Fruit fly (Drosophila melanogaster) whole organism, embryonic: ENCODE data around the gene Snx27.

ENCODE experiments used
- ATbp ChIP-seq: fragments of 200-800 bp; sonication (Bioruptor generic); optimal IDR thresholded peaks from 2 replicates; lab custom pipeline; 2017; ENCODE audit warnings: missing biosample characterization, mild to moderate bottlenecking, missing genetic modification characterization, missing genetic modification reagents
- Atf3 ChIP-seq: fragments of 200-800 bp; sonication (Bioruptor generic); optimal IDR thresholded peaks from 3 replicates; lab custom pipeline; 2016; ENCODE audit warnings: missing biosample characterization, missing genetic modification characterization
- BEAF-32 ChIP-seq: fragments of 200-800 bp; sonication (Bioruptor generic); optimal IDR thresholded peaks from 3 replicates; lab custom pipeline; 2017; ENCODE audit warnings: missing biosample characterization, missing genetic modification characterization, mild to moderate bottlenecking, moderate library complexity, missing genetic modification reagents
- CG10431 ChIP-seq: fragments of 200-800 bp; sonication (Bioruptor generic); optimal IDR thresholded peaks from 3 replicates; lab custom pipeline; 2018; ENCODE audit warnings: missing biosample characterization, mild to moderate bottlenecking, missing genetic modification characterization
- CG11093 ChIP-seq: fragments of 200-800 bp; sonication (Bioruptor generic); IDR thresholded peaks from 3 replicates; pipeline ENCODE4 v1.3.6; 2022; ENCODE audit warnings: missing biosample characterization, missing genetic modification characterization
- CG11560 ChIP-seq: fragments of 200-800 bp; sonication (Bioruptor generic); IDR thresholded peaks from 3 replicates; pipeline ENCODE4 v1.3.6; 2022; ENCODE audit warnings: missing biosample characterization, missing genetic modification characterization
- CG12219 ChIP-seq: fragments of 200-800 bp; sonication (Bioruptor generic); optimal IDR thresholded peaks from 3 replicates; lab custom pipeline; 2018; ENCODE audit warnings: missing biosample characterization, mild to moderate bottlenecking, missing genetic modification characterization
- CG13424 ChIP-seq: fragments of 200-800 bp; sonication (Bioruptor generic); optimal IDR thresholded peaks from 2 replicates; lab custom pipeline; 2019; ENCODE audit warnings: missing biosample characterization, mild to moderate bottlenecking, missing genetic modification characterization, moderate library complexity
- CG13894 ChIP-seq: fragments of 200-800 bp; sonication (Bioruptor generic); optimal IDR thresholded peaks from 3 replicates; lab custom pipeline; 2018; ENCODE audit warnings: missing biosample characterization, mild to moderate bottlenecking, missing genetic modification characterization, moderate library complexity
- CG15479 ChIP-seq: fragments of 200-800 bp; sonication (Bioruptor generic); optimal IDR thresholded peaks from 3 replicates; lab custom pipeline; 2019; ENCODE audit warnings: missing biosample characterization, mild to moderate bottlenecking, missing genetic modification characterization, moderate library complexity
- CG15696 ChIP-seq: fragments of 200-800 bp; sonication (Bioruptor generic); optimal IDR thresholded peaks from 2 replicates; lab custom pipeline; 2019; ENCODE audit warnings: missing biosample characterization, mild to moderate bottlenecking, missing genetic modification characterization, moderate library complexity
- CG1602 ChIP-seq: fragments of 200-800 bp; sonication (Bioruptor generic); optimal IDR thresholded peaks from 3 replicates; lab custom pipeline; 2016; ENCODE audit warnings: missing biosample characterization, missing genetic modification characterization
- CG16863 ChIP-seq: fragments of 200-800 bp; sonication (Bioruptor generic); optimal IDR thresholded peaks from 3 replicates; lab custom pipeline; 2016; ENCODE audit warnings: missing biosample characterization, missing genetic modification characterization
- CG17186 ChIP-seq: fragments of 200-800 bp; sonication (Bioruptor generic); optimal IDR thresholded peaks from 3 replicates; lab custom pipeline; 2017; ENCODE audit warnings: missing biosample characterization, missing genetic modification reagents, missing genetic modification characterization
- CG18599 ChIP-seq: fragments of 200-800 bp; sonication (Bioruptor generic); optimal IDR thresholded peaks from 3 replicates; lab custom pipeline; 2017; ENCODE audit warnings: missing biosample characterization, missing genetic modification characterization, mild to moderate bottlenecking, moderate library complexity, missing genetic modification reagents
- CG18764 ChIP-seq: fragments of 200-800 bp; sonication (Bioruptor generic); optimal IDR thresholded peaks from 3 replicates; lab custom pipeline; 2016; ENCODE audit warnings: missing biosample characterization, missing genetic modification characterization
- CG2129 ChIP-seq: fragments of 200-800 bp; sonication (Bioruptor generic); IDR thresholded peaks from 2 replicates; pipeline ENCODE4 v1.3.6; 2022; ENCODE audit warnings: missing biosample characterization, missing genetic modification characterization; ENCODE audit not compliant: partially characterized antibody
- CG30403 ChIP-seq: fragments of 200-800 bp; sonication (Bioruptor generic); optimal IDR thresholded peaks from 3 replicates; lab custom pipeline; 2016; ENCODE audit warnings: missing biosample characterization, missing genetic modification characterization
- CG4360 ChIP-seq: fragments of 200-800 bp; sonication (Bioruptor generic); IDR thresholded peaks from 2 replicates; pipeline ENCODE4 v1.3.6; 2022; ENCODE audit warnings: missing biosample characterization, missing genetic modification characterization
- CG5245 ChIP-seq: fragments of 200-800 bp; sonication (Bioruptor generic); optimal IDR thresholded peaks from 3 replicates; lab custom pipeline; 2016; ENCODE audit warnings: missing biosample characterization, missing genetic modification characterization
- CG6272 ChIP-seq: fragments of 200-800 bp; sonication (Bioruptor generic); IDR thresholded peaks from 2 replicates; pipeline ENCODE4 v1.3.6; 2022; ENCODE audit warnings: missing biosample characterization, missing genetic modification characterization
- CG6854 ChIP-seq: fragments of 200-800 bp; sonication (Bioruptor generic); optimal IDR thresholded peaks from 3 replicates; lab custom pipeline; 2017; ENCODE audit warnings: missing biosample characterization, mild to moderate bottlenecking, missing genetic modification characterization
- CG7745 ChIP-seq: fragments of 200-800 bp; sonication (Bioruptor generic); optimal IDR thresholded peaks from 2 replicates; lab custom pipeline; 2018; ENCODE audit warnings: missing biosample characterization, mild to moderate bottlenecking, missing genetic modification characterization, moderate library complexity
- CG7987 ChIP-seq: fragments of 200-800 bp; sonication (Bioruptor generic); optimal IDR thresholded peaks from 2 replicates; lab custom pipeline; 2018; ENCODE audit warnings: missing biosample characterization, mild to moderate bottlenecking, missing genetic modification characterization, moderate library complexity
- Camta ChIP-seq: fragments of 200-800 bp; sonication (Bioruptor generic); optimal IDR thresholded peaks from 2 replicates; lab custom pipeline; 2016; ENCODE audit warnings: missing biosample characterization, missing genetic modification characterization
- Dad ChIP-seq: fragments of 200-800 bp; sonication (Bioruptor generic); optimal IDR thresholded peaks from 3 replicates; lab custom pipeline; 2016; ENCODE audit warnings: missing biosample characterization, missing genetic modification characterization
- Dek ChIP-seq: fragments of 200-800 bp; sonication (Bioruptor generic); optimal IDR thresholded peaks from 3 replicates; lab custom pipeline; 2019; ENCODE audit warnings: missing biosample characterization, mild to moderate bottlenecking, missing genetic modification characterization, moderate library complexity
- ERR ChIP-seq: fragments of 200-800 bp; sonication (Bioruptor generic); optimal IDR thresholded peaks from 2 replicates; lab custom pipeline; 2016; ENCODE audit warnings: missing biosample characterization, missing genetic modification characterization
- Eip74EF ChIP-seq, 2 experiments: fragments of 200-800 bp in 1 of 2; fragments of >200 bp in 1 of 2; sonication (Bioruptor generic) in 1 of 2; optimal IDR thresholded peaks; 2 replicates each; lab custom pipeline; 2017 to 2019; ENCODE audit warnings: missing biosample characterization in 2 of 2, missing genetic modification characterization in 2 of 2, mild to moderate bottlenecking in 1 of 2, moderate library complexity in 1 of 2
- Lim3 ChIP-seq: fragments of 200-800 bp; sonication (Bioruptor generic); IDR thresholded peaks from 2 replicates; pipeline ENCODE4 v1.3.6; 2022; ENCODE audit warnings: missing biosample characterization, missing genetic modification characterization
- Trl ChIP-seq, 3 experiments: fragments of >200 bp in 2 of 3; fragments of 200-800 bp in 1 of 3; sonication (Bioruptor generic) in 1 of 3; optimal IDR thresholded peaks; 2 replicates in 1 of 3; 3 replicates in 2 of 3; lab custom pipeline; 2016 to 2017; ENCODE audit warnings: missing biosample characterization in 1 of 3, missing genetic modification characterization in 1 of 3
- az2 ChIP-seq: fragments of 200-800 bp; sonication (Bioruptor generic); optimal IDR thresholded peaks from 3 replicates; lab custom pipeline; 2016; ENCODE audit warnings: missing biosample characterization, missing genetic modification characterization
- chm ChIP-seq: fragments of 200-800 bp; sonication (Bioruptor generic); IDR thresholded peaks from 2 replicates; pipeline ENCODE4 v1.3.6; 2022; ENCODE audit warnings: missing biosample characterization, missing genetic modification characterization
- ci ChIP-seq: fragments of 200-800 bp; sonication (Bioruptor generic); IDR thresholded peaks from 3 replicates; pipeline ENCODE4 v1.3.6; 2022; ENCODE audit warnings: missing biosample characterization, missing genetic modification characterization
- dmrt11E ChIP-seq: fragments of 200-800 bp; sonication (Bioruptor generic); optimal IDR thresholded peaks from 3 replicates; lab custom pipeline; 2018; ENCODE audit warnings: missing biosample characterization, mild to moderate bottlenecking, missing genetic modification characterization, moderate library complexity
- emc ChIP-seq: fragments of 200-800 bp; sonication (Bioruptor generic); optimal IDR thresholded peaks from 2 replicates; lab custom pipeline; 2016; ENCODE audit warnings: missing biosample characterization, missing genetic modification characterization
- esg ChIP-seq: fragments of 200-800 bp; sonication (Bioruptor generic); conservative IDR thresholded peaks from 2 replicates; pipeline ENCODE4 v1.3.6; 2022; ENCODE audit warnings: missing biosample characterization, missing genetic modification characterization
- gcm2 ChIP-seq: fragments of 200-800 bp; sonication (Bioruptor generic); optimal IDR thresholded peaks from 2 replicates; lab custom pipeline; 2016; ENCODE audit warnings: missing biosample characterization, missing genetic modification characterization
- hkb ChIP-seq, 2 experiments: fragments of 200-800 bp in 1 of 2; fragments of >200 bp in 1 of 2; sonication (Bioruptor generic) in 1 of 2; IDR thresholded peaks in 1 of 2; optimal IDR thresholded peaks in 1 of 2; 2 replicates each; pipeline versions ENCODE4 v1.3.6 to Lab custom; 2017 to 2022; ENCODE audit warnings: missing biosample characterization in 1 of 2, missing genetic modification characterization in 1 of 2
- inv ChIP-seq: fragments of 200-800 bp; sonication (Bioruptor generic); IDR thresholded peaks from 2 replicates; pipeline ENCODE4 v1.3.6; 2022; ENCODE audit warnings: missing biosample characterization, missing genetic modification characterization; ENCODE audit not compliant: partially characterized antibody
- nau ChIP-seq: fragments of 200-800 bp; sonication (Bioruptor generic); optimal IDR thresholded peaks from 3 replicates; lab custom pipeline; 2017; ENCODE audit warnings: missing biosample characterization, mild to moderate bottlenecking, missing genetic modification characterization, missing genetic modification reagents
- nmo ChIP-seq: fragments of 200-800 bp; sonication (Bioruptor generic); optimal IDR thresholded peaks from 2 replicates; lab custom pipeline; 2018; ENCODE audit warnings: missing biosample characterization, mild to moderate bottlenecking, missing genetic modification characterization, moderate library complexity
- pnt ChIP-seq: fragments of 200-800 bp; sonication (Bioruptor generic); optimal IDR thresholded peaks from 3 replicates; lab custom pipeline; 2016; ENCODE audit warnings: missing biosample characterization, missing genetic modification characterization
- repo ChIP-seq: fragments of 200-800 bp; sonication (Bioruptor generic); optimal IDR thresholded peaks from 2 replicates; lab custom pipeline; 2016; ENCODE audit warnings: missing biosample characterization, missing genetic modification characterization
- salm ChIP-seq: fragments of 200-800 bp; sonication (Bioruptor generic); optimal IDR thresholded peaks from 2 replicates; lab custom pipeline; 2018; ENCODE audit warnings: missing biosample characterization, mild to moderate bottlenecking, missing genetic modification characterization
- sqz ChIP-seq: fragments of 200-800 bp; sonication (Bioruptor generic); optimal IDR thresholded peaks from 3 replicates; lab custom pipeline; 2018; ENCODE audit warnings: missing biosample characterization, mild to moderate bottlenecking, missing genetic modification characterization
- wdn ChIP-seq: fragments of 200-800 bp; sonication (Bioruptor generic); IDR thresholded peaks from 2 replicates; pipeline ENCODE4 v1.3.6; 2022; ENCODE audit warnings: missing biosample characterization, missing genetic modification characterization

Gene Snx27

DNA sequence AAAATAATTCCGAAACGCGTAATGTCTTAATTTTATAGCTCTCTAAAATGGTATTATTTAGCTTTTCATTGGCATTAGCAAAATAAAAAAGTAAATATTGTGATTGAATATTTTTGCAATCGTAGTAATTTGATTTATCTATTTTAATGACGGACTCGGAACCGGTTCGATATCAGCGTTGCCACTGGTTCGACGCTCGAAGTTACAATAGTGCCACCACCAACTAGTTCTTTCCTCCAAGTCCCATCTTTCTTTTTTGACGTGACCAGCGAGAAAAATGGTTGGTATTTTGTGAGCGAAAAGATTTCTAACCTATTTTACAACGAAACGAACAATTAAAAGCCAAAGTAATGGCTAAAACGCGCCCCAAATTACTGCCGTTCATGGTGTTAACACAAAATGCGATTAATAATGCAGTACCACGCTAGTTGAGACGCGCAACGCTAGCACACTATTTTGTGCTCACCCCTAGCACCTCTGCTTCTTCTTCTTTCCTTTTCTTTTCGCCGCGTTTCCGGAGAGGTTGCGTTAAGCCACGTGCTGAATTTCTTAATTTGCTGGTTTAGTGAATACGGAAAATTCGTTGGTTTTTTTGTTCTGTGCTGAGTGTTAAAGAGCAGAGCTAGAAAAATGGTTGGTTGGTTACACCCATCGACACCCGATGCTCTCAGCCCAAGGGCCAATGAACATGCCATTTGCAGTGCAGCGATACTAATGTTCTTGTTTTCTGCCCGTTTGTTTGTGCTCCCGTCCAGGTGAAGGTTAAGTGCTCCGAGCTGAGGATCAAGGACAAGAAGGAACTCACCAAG, 65.4 kb downstream of the Snx27 start, which contains the start of gene RpL35 (continued):
- TF ChIP-seq Trl (optimal IDR thresholded peaks at IDR 0.05; lab: Kevin White, UChicago) = no peak
- peak; percentile 32 for TF ChIP-seq Trl (GFP tag; optimal IDR thresholded peaks at IDR 0.05; lab: Kevin White, UChicago)
- peak; percentile 33 for TF ChIP-seq salm (tag; lab: Kevin White, UChicago)
- TF ChIP-seq Dad (GFP tag; lab: Kevin White, UChicago) = peak; percentile 33
- peak; percentile 7 for TF ChIP-seq CG15696
- TF ChIP-seq nau = peak; percentile 52
- no peak for TF ChIP-seq CG5245
- TF ChIP-seq Camta (GFP tag; lab: Kevin White, UChicago) = peak; percentile 49
- peak; percentile 31 for TF ChIP-seq CG18599 (GFP tag; lab: Kevin White, UChicago)
- TF ChIP-seq gcm2 (GFP tag; lab: Kevin White, UChicago) = peak; percentile 26
- no peak for TF ChIP-seq CG15479 (GFP tag; lab: Kevin White, UChicago)
- peak; percentile 80 for TF ChIP-seq CG17186 (GFP tag; lab: Kevin White, UChicago)
- peak; percentile 46; the same call in 1 of the 2 replicates for TF ChIP-seq inv (GFP tag; lab: Robert Waterston, UW)
- TF ChIP-seq ci (GFP tag; lab: Robert Waterston, UW) = 0 out of 3 replicates have a peak, but pooled peaks have one; percentile 50
- TF ChIP-seq CG18764 (GFP tag; lab: Kevin White, UChicago) = no peak
- no peak for TF ChIP-seq repo (GFP tag; lab: Kevin White, UChicago)
- TF ChIP-seq BEAF-32 = peak; percentile 67
- 0 out of 2 replicates have a peak, but pooled peaks have one; percentile 19 for TF ChIP-seq wdn (GFP tag; lab: Robert Waterston, UW)
- TF ChIP-seq ERR (GFP tag; lab: Kevin White, UChicago) = peak; percentile 4
- TF ChIP-seq CG10431 (GFP tag; lab: Kevin White, UChicago) = peak; percentile 43
- no peak for TF ChIP-seq pnt (GFP tag; lab: Kevin White, UChicago)
- no peak for TF ChIP-seq CG11093 (GFP tag; lab: Robert Waterston, UW)
- peak; percentile 51 for TF ChIP-seq CG7987 (GFP tag; lab: Kevin White, UChicago)
- peak; percentile 45 for TF ChIP-seq nmo (GFP tag; lab: Kevin White, UChicago)
- peak; percentile 36 for TF ChIP-seq sqz (GFP tag; lab: Kevin White, UChicago)
- peak; percentile 40 for TF ChIP-seq CG13894 (tag; lab: Kevin White, UChicago)
- TF ChIP-seq CG6854 (GFP tag; lab: Kevin White, UChicago) = peak; percentile 52
- TF ChIP-seq az2 (GFP tag; lab: Kevin White, UChicago) = no peak
- no peak for TF ChIP-seq chm
- no peak for TF ChIP-seq CG7745
- TF ChIP-seq CG16863 (GFP tag; lab: Kevin White, UChicago) = peak; percentile 3
- TF ChIP-seq dmrt11E (tag; lab: Kevin White, UChicago) = no peak
- TF ChIP-seq Dek (tag; lab: Kevin White, UChicago) = no peak
- TF ChIP-seq ATbp = peak; percentile 30
- TF ChIP-seq Atf3 (GFP tag; lab: Kevin White, UChicago) = no peak
- TF ChIP-seq CG11560 (tag; lab: Robert Waterston, UW) = no peak
- no peak for TF ChIP-seq emc (GFP tag; lab: Kevin White, UChicago)
- TF ChIP-seq Eip74EF (GFP tag; optimal IDR thresholded peaks at IDR 0.05; lab: Kevin White, UChicago) = peak in 1 of 2 experiments; percentile 43
- peak; percentile 9 for TF ChIP-seq CG13424 (tag; lab: Kevin White, UChicago)
- TF ChIP-seq CG12219 (GFP tag; lab: Kevin White, UChicago) = peak; percentile 52
- no peak for TF ChIP-seq CG6272
- no peak for TF ChIP-seq esg (GFP tag; lab: Robert Waterston, UW)
- no peak for TF ChIP-seq CG2129 (GFP tag; lab: Robert Waterston, UW)
- peak; percentile 15 for TF ChIP-seq CG30403
- TF ChIP-seq hkb (optimal IDR thresholded peaks at IDR 0.05; lab: Kevin White, UChicago) = no peak
- TF ChIP-seq hkb (GFP tag; IDR thresholded peaks at IDR 0.05; lab: Robert Waterston, UW) = peak; percentile 35; the same call in 1 of the 2 replicates
- no peak for TF ChIP-seq CG1602 (GFP tag; lab: Kevin White, UChicago)
- no peak for TF ChIP-seq CG4360 (GFP tag; lab: Robert Waterston, UW)
- TF ChIP-seq Lim3 (GFP tag; lab: Robert Waterston, UW) = no peak
